Fruit fly (Drosophila melanogaster): ENCODE measurements around the gene CG42399.

CG42399 gene

dm6 chr2L:158649-159257 is 5.7 kb upstream of the CG42399 start, which contains the start of the genes CG33635 and spen (continued):
- TF ChIP-seq CG32006 (GFP tag; optimal IDR thresholded peaks at IDR 0.05) (no peak), CG8319 (GFP tag; optimal IDR thresholded peaks at IDR 0.05) (no peak), CG10669 (GFP tag; optimal IDR thresholded peaks at IDR 0.05) (no peak), CG6854 (GFP tag; optimal IDR thresholded peaks at IDR 0.05) (peak; percentile 59)

- peak; percentile 2 for TF ChIP-seq CG3032 (tag; optimal IDR thresholded peaks at IDR 0.05)
- peak; percentile 34 for TF ChIP-seq fkh (GFP tag; optimal IDR thresholded peaks at IDR 0.05)
- no peak for TF ChIP-seq vri (GFP tag; optimal IDR thresholded peaks at IDR 0.05)
- peak; percentile 100 for TF ChIP-seq Sox14 (GFP tag; optimal IDR thresholded peaks at IDR 0.05)
- peak; percentile 32 for TF ChIP-seq CG6854 (GFP tag; optimal IDR thresholded peaks at IDR 0.05)
- peak; percentile 59 for TF ChIP-seq Eip78C (GFP tag)
Observed at dm6 chr2L:155994-156393, 2.9 kb upstream of the CG42399 start, which contains the start of gene CG3436. Gene CG3436 (plus strand): TSS chr2L:156029.

dm6 chr2L:155215-155712 is 2.2 kb upstream of the CG42399 start, which contains the start of gene Pus10:
Gene Pus10 (minus strand): TSS chr2L:155305.
- peak; percentile 23 for TF ChIP-seq CG6854 (GFP tag; optimal IDR thresholded peaks at IDR 0.05)
- TF ChIP-seq esn (GFP tag; optimal IDR thresholded peaks at IDR 0.05), result no peak
- TF ChIP-seq CG6276 (GFP tag; optimal IDR thresholded peaks at IDR 0.05), result no peak
- no peak for TF ChIP-seq acj6 (GFP tag; optimal IDR thresholded peaks at IDR 0.05)
- no peak for TF ChIP-seq Hr4 (GFP tag; optimal IDR thresholded peaks at IDR 0.05)
- no peak for TF ChIP-seq svp (GFP tag)
- TF ChIP-seq vri (GFP tag; optimal IDR thresholded peaks at IDR 0.05), result peak; percentile 96
- TF ChIP-seq Sox102F (GFP tag; optimal IDR thresholded peaks at IDR 0.05), result no peak
- TF ChIP-seq Hr38 (GFP tag; optimal IDR thresholded peaks at IDR 0.05), result no peak
- TF ChIP-seq Eip78C (GFP tag), result peak; percentile 51

dm6 chr2L:146503-146902 is 6.6 kb downstream of the CG42399 start:
- TF ChIP-seq topi (GFP tag; optimal IDR thresholded peaks at IDR 0.05), result no peak
- TF ChIP-seq CG15336 (GFP tag; IDR thresholded peaks at IDR 0.05), result no peak
- TF ChIP-seq Lpt (GFP tag; optimal IDR thresholded peaks at IDR 0.05), result no peak
- no peak for TF ChIP-seq CG3919 (GFP tag; optimal IDR thresholded peaks at IDR 0.05)
- no peak for TF ChIP-seq svp (GFP tag)
- no peak for TF ChIP-seq salr (GFP tag; optimal IDR thresholded peaks at IDR 0.05)
- no peak for TF ChIP-seq CG4318 (GFP tag; optimal IDR thresholded peaks at IDR 0.05)
- TF ChIP-seq CG6163 (GFP tag; IDR thresholded peaks at IDR 0.05), result no peak
- TF ChIP-seq Eip75B (GFP tag; optimal IDR thresholded peaks at IDR 0.05), result no peak
- TF ChIP-seq CG11762 (GFP tag; optimal IDR thresholded peaks at IDR 0.05; ENCODE audit: insufficient read depth), result no peak
- no peak for TF ChIP-seq fd85E (GFP tag; optimal IDR thresholded peaks at IDR 0.05)
- no peak for TF ChIP-seq CG11902 (GFP tag; optimal IDR thresholded peaks at IDR 0.05)
- TF ChIP-seq CG3032 (tag; optimal IDR thresholded peaks at IDR 0.05), result no peak
- no peak for TF ChIP-seq acj6 (GFP tag; optimal IDR thresholded peaks at IDR 0.05)
- TF ChIP-seq Ets21C (GFP tag; optimal IDR thresholded peaks at IDR 0.05), result no peak
- no peak for TF ChIP-seq Gug (GFP tag; IDR thresholded peaks at IDR 0.05)
- TF ChIP-seq CG10631 (GFP tag; optimal IDR thresholded peaks at IDR 0.05), result no peak
- TF ChIP-seq CG6854 (GFP tag; optimal IDR thresholded peaks at IDR 0.05), result no peak
- no peak for TF ChIP-seq vri (GFP tag; optimal IDR thresholded peaks at IDR 0.05)

- peak; percentile 83 for TF ChIP-seq CG1621 (tag; optimal IDR thresholded peaks at IDR 0.05)
- TF ChIP-seq CG7368 (GFP tag; optimal IDR thresholded peaks at IDR 0.05), result no peak
Observed at dm6 chr2L:143088-143487, 10.0 kb downstream of the CG42399 start, which contains the start of the genes CG31974 and CG11454. Gene CG31974 (minus strand): TSS chr2L:143091. Gene CG11454 (plus strand): TSS chr2L:143323.
